Worm (Caenorhabditis elegans) whole organism, L1 larva: ENCODE results near the gene spp-22.

ENCODE experiments used
- C04F5.9 ChIP-seq: sonication (generic microtip); optimal IDR thresholded peaks from 2 replicates; lab custom pipeline; 2016; ENCODE audit warnings: missing genetic modification characterization, missing compliant biosample characterization
- Y116A8C.19 ChIP-seq: sonication (generic microtip); optimal IDR thresholded peaks from 2 replicates; lab custom pipeline; 2016; ENCODE audit warnings: missing compliant biosample characterization, missing genetic modification characterization, borderline replicate concordance
- efl-1 ChIP-seq, 4 experiments: fragments of 150-350 bp; optimal IDR thresholded peaks in 3 of 4; peaks in 1 of 4; 1 replicate in 1 of 4; 2 replicates in 3 of 4; lab custom pipeline; 2014; ENCODE audit warnings: missing biosample characterization in 2 of 4, missing genetic modification characterization in 2 of 4, missing genetic modification reagents in 2 of 4
- egl-27 ChIP-seq, 2 experiments: fragments of 150-350 bp in 1 of 2; sonication (generic microtip); optimal IDR thresholded peaks; 3 replicates each; lab custom pipeline; 2017 to 2018; ENCODE audit warnings: missing biosample characterization in 2 of 2, missing genetic modification characterization in 2 of 2, missing genetic modification reagents in 2 of 2
- elt-3 ChIP-seq, 6 experiments: fragments of 150-350 bp in 1 of 6; sonication (generic microtip); optimal IDR thresholded peaks; 2 replicates each; lab custom pipeline; 2017 to 2018; ENCODE audit warnings: missing biosample characterization in 6 of 6, missing genetic modification characterization in 6 of 6, inconsistent platforms in 1 of 6
- lin-39 ChIP-seq: fragments of 150-350 bp; optimal IDR thresholded peaks from 2 replicates; lab custom pipeline; 2014; ENCODE audit warnings: missing biosample characterization, missing genetic modification reagents, missing genetic modification characterization
- lsy-2 ChIP-seq, 2 experiments: fragments of 150-350 bp; optimal IDR thresholded peaks; 2 replicates each; lab custom pipeline; 2014; ENCODE audit warnings: missing biosample characterization in 2 of 2, missing genetic modification characterization in 2 of 2
- nhr-237 ChIP-seq: fragments of 150-350 bp; optimal IDR thresholded peaks from 2 replicates; lab custom pipeline; 2014; ENCODE audit warnings: missing biosample characterization, missing genetic modification characterization
- nhr-71 ChIP-seq: sonication (generic microtip); optimal IDR thresholded peaks from 2 replicates; lab custom pipeline; 2016; ENCODE audit warnings: mild to moderate bottlenecking, missing genetic modification characterization, moderate library complexity, missing compliant biosample characterization
- nhr-76 ChIP-seq: sonication (generic microtip); optimal IDR thresholded peaks from 2 replicates; lab custom pipeline; 2017; ENCODE audit warnings: missing biosample characterization, missing genetic modification characterization
- nhr-77 ChIP-seq: fragments of 150-350 bp; optimal IDR thresholded peaks from 2 replicates; lab custom pipeline; 2014; ENCODE audit warnings: missing biosample characterization, missing genetic modification characterization
- snpc-4 ChIP-seq: fragments of 150-350 bp; optimal IDR thresholded peaks from 2 replicates; lab custom pipeline; 2014; ENCODE audit warnings: missing biosample characterization, missing genetic modification characterization
- unc-130 ChIP-seq: fragments of 150-350 bp; optimal IDR thresholded peaks from 2 replicates; lab custom pipeline; 2017; ENCODE audit warnings: missing biosample characterization, missing genetic modification characterization, inconsistent platforms
- zag-1 ChIP-seq: fragments of 150-350 bp; optimal IDR thresholded peaks from 2 replicates; lab custom pipeline; 2014; ENCODE audit warnings: missing biosample characterization, missing genetic modification characterization

DNA sequence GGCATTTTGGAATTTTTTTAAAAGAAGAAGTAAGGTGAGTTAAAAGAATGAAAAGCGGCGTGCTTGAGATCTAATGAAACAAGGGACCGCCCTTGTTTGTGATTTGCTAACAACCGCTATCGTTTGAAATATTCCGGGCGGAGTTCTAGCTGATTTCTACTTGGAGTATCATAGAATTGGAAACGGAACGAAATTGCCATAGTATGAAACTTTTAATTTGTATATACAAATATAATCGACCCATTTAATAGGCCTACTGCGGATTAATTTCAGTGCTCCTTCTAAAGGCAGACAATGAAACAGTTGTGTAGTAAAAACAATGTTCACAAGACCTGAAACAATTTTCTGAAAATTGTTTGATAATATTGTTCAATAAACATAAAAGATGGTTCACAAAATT lies 19.6 kb upstream of the spp-22 start, which contains the start of gene C55B6.7:
- no peak for TF ChIP-seq lsy-2 (tag; optimal IDR thresholded peaks at IDR 0.05; lab: Kevin White, UChicago)
- TF ChIP-seq nhr-76 (tag; lab: Kevin White, UChicago) = no peak
- no peak for TF ChIP-seq unc-130 (tag; lab: Kevin White, UChicago)
- no peak for TF ChIP-seq efl-1 (optimal IDR thresholded peaks at IDR 0.05; lab: Kevin White, UChicago)
- no peak for TF ChIP-seq efl-1 (GFP tag; optimal IDR thresholded peaks at IDR 0.05 in 1 of 2; lab: Kevin White, UChicago)
- TF ChIP-seq nhr-237 (tag; lab: Kevin White, UChicago) = no peak
- no peak for TF ChIP-seq C04F5.9 (tag; lab: Kevin White, UChicago)
- no peak for TF ChIP-seq lin-39
- TF ChIP-seq Y116A8C.19 = no peak
- no peak for TF ChIP-seq nhr-77
- TF ChIP-seq egl-27 (tag; optimal IDR thresholded peaks at IDR 0.05; lab: Kevin White, UChicago) = no peak
- no peak for TF ChIP-seq snpc-4 (tag; lab: Kevin White, UChicago)
- no peak for TF ChIP-seq elt-3 (tag; optimal IDR thresholded peaks at IDR 0.05; lab: Kevin White, UChicago)
- TF ChIP-seq zag-1 (tag; lab: Kevin White, UChicago) = no peak
- no peak for TF ChIP-seq nhr-71 (tag; lab: Kevin White, UChicago)
